Worm (Caenorhabditis elegans): Measurements from ENCODE around the gene C36B7.6.

Gene C36B7.6

DNA sequence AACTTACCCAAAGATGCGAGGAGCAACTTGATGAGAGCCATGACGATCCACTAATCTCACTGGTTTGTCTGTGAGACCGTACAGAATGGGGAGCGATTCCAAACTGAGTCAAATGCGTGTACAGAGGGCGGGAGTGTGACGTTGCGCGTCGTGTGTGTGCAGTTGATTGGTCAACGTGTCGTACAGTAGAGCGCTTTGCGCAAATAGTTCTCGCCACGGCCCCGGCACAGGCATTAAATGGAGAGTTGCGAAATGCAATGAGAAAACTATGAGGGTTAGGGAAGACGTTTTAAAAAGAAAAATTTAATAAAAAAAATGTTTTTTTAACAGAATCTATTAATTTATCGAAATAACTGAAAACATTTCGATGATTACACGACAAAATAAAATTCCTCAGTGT is 31.7 kb downstream of the C36B7.6 start, which contains the start of gene pdi-6 (continued):
- TF ChIP-seq duxl-1 (tag; optimal IDR thresholded peaks at IDR 0.05; ENCODE audit: poor library complexity), result peak; percentile 49
- TF ChIP-seq vab-7 (GFP tag; IDR thresholded peaks at IDR 0.05), result peak; percentile 63
- no peak for TF ChIP-seq daf-19 (GFP tag; conservative IDR thresholded peaks at IDR 0.05)
- TF ChIP-seq mdl-1 (tag; optimal IDR thresholded peaks at IDR 0.05), result peak; percentile 51 to 82
- TF ChIP-seq nhr-42 (GFP tag; IDR thresholded peaks at IDR 0.05), result 0 out of 2 replicates have a peak, but pooled peaks have one; percentile 68
- TF ChIP-seq daf-16 (GFP tag; optimal IDR thresholded peaks at IDR 0.05), result peak in 1 of 2 experiments; percentile 5
- TF ChIP-seq daf-16 (tag; optimal IDR thresholded peaks at IDR 0.05), result peak; percentile 54
- peak; percentile 80 for TF ChIP-seq nhr-6 (tag; optimal IDR thresholded peaks at IDR 0.05)
- TF ChIP-seq madf-5 (GFP tag; IDR thresholded peaks at IDR 0.05), result no peak
- TF ChIP-seq mxl-3 (GFP tag; optimal IDR thresholded peaks at IDR 0.05), result peak; percentile 97
- no peak for TF ChIP-seq lim-7 (GFP tag; IDR thresholded peaks at IDR 0.05)
- peak; percentile 85 for TF ChIP-seq madf-9 (GFP tag; conservative IDR thresholded peaks at IDR 0.05)
- no peak for TF ChIP-seq ztf-11 (tag; optimal IDR thresholded peaks at IDR 0.05)
- 0 out of 2 replicates have a peak, but pooled peaks have one; percentile 70 for TF ChIP-seq D1046.2 (GFP tag; IDR thresholded peaks at IDR 0.05)
- peak; percentile 99 for TF ChIP-seq aha-1 (tag)
- peak; percentile 82 for TF ChIP-seq dpl-1 (GFP tag; optimal IDR thresholded peaks at IDR 0.05)
- TF ChIP-seq ces-1 (GFP tag; optimal IDR thresholded peaks at IDR 0.05), result no peak
- TF ChIP-seq T26A8.4 (GFP tag; IDR thresholded peaks at IDR 0.05), result no peak
- peak; percentile 99 for TF ChIP-seq lin-38 (GFP tag; IDR thresholded peaks at IDR 0.05)
- peak; percentile 13 for TF ChIP-seq ztf-7 (tag; optimal IDR thresholded peaks at IDR 0.05)
- no peak for TF ChIP-seq skn-1 (tag; optimal IDR thresholded peaks at IDR 0.05)
- no peak for TF ChIP-seq ceh-28 (tag; optimal IDR thresholded peaks at IDR 0.05)
- peak; percentile 94 for TF ChIP-seq lin-13 (GFP tag; optimal IDR thresholded peaks at IDR 0.05)
- TF ChIP-seq attf-4 (tag; optimal IDR thresholded peaks at IDR 0.05), result no peak
- peak; percentile 46; the same call in 1 of the 2 replicates for TF ChIP-seq lin-1 (GFP tag; IDR thresholded peaks at IDR 0.05)
- peak; percentile 90 for TF ChIP-seq hlh-30 (tag; optimal IDR thresholded peaks at IDR 0.05; ENCODE audit: insufficient read depth)
- peak; percentile 95 for TF ChIP-seq nhr-28 (tag; optimal IDR thresholded peaks at IDR 0.05)
- peak; percentile 80 for TF ChIP-seq php-3 (GFP tag; IDR thresholded peaks at IDR 0.05)
- no peak for TF ChIP-seq F49E8.2 (tag; optimal IDR thresholded peaks at IDR 0.05; ENCODE audit: borderline replicate concordance)
- no peak for TF ChIP-seq lin-39 (tag; optimal IDR thresholded peaks at IDR 0.05)
- no peak for TF ChIP-seq zag-1 (tag; optimal IDR thresholded peaks at IDR 0.05)
- TF ChIP-seq zfp-3 (GFP tag; conservative IDR thresholded peaks at IDR 0.05), result peak; percentile 73; the same call in 1 of the 2 replicates
- no peak for TF ChIP-seq nhr-102 (tag; optimal IDR thresholded peaks at IDR 0.05)
- no peak for TF ChIP-seq dmd-8 (GFP tag; IDR thresholded peaks at IDR 0.05)
- no peak for TF ChIP-seq sdz-12 (GFP tag; optimal IDR thresholded peaks at IDR 0.05)
- peak; percentile 66 for TF ChIP-seq F37D6.2 (tag; optimal IDR thresholded peaks at IDR 0.05)
- TF ChIP-seq spr-1 (tag; optimal IDR thresholded peaks at IDR 0.05), result peak; percentile 58
- peak; percentile 96 for TF ChIP-seq dmd-9 (GFP tag; IDR thresholded peaks at IDR 0.05)
- TF ChIP-seq T20F7.1 (GFP tag; optimal IDR thresholded peaks at IDR 0.05), result peak; percentile 84
- peak; percentile 83 for TF ChIP-seq ceh-44 (GFP tag; IDR thresholded peaks at IDR 0.05)
- TF ChIP-seq egl-43 (GFP tag; IDR thresholded peaks at IDR 0.05), result no peak
- no peak for TF ChIP-seq nhr-76 (tag; optimal IDR thresholded peaks at IDR 0.05)
- TF ChIP-seq dve-1 (tag; optimal IDR thresholded peaks at IDR 0.05; ENCODE audit: insufficient read depth), result peak; percentile 90
- TF ChIP-seq F44E2.7 (GFP tag; IDR thresholded peaks at IDR 0.05), result no peak
- peak; percentile 81 for TF ChIP-seq tra-1 (GFP tag; IDR thresholded peaks at IDR 0.05)
- TF ChIP-seq snpc-4 (tag; optimal IDR thresholded peaks at IDR 0.05), result no peak
- no peak for TF ChIP-seq mdt-29 (GFP tag; IDR thresholded peaks at IDR 0.05)
- TF ChIP-seq gei-8 (GFP tag; optimal IDR thresholded peaks at IDR 0.05), result no peak
- TF ChIP-seq egl-27 (tag; optimal IDR thresholded peaks at IDR 0.05), result no peak
- peak; percentile 37; the same call in 1 of the 2 replicates for TF ChIP-seq arid-1 (GFP tag; conservative IDR thresholded peaks at IDR 0.05)
- peak; percentile 36 for TF ChIP-seq nhr-10 (tag; optimal IDR thresholded peaks at IDR 0.05)
- no peak for TF ChIP-seq ceh-82 (tag; optimal IDR thresholded peaks at IDR 0.05)
